Fruit fly (Drosophila melanogaster): ENCODE results near the gene Sfp33A2.

The Sfp33A2 gene

dm6 chr2L:11808327-11808701 lies 29.2 kb upstream of the Sfp33A2 start:
- TF ChIP-seq Pif1B (GFP tag; optimal IDR thresholded peaks at IDR 0.05) = no peak
- TF ChIP-seq CG34367 (tag; optimal IDR thresholded peaks at IDR 0.05) = no peak
- TF ChIP-seq EcR (GFP tag; optimal IDR thresholded peaks at IDR 0.05) = no peak
- TF ChIP-seq Ets98B (GFP tag; IDR thresholded peaks at IDR 0.05) = no peak
- TF ChIP-seq CG4496 (GFP tag; IDR thresholded peaks at IDR 0.05) = no peak
- no peak for TF ChIP-seq CG9948 (tag; optimal IDR thresholded peaks at IDR 0.05)
- TF ChIP-seq Snoo (tag; optimal IDR thresholded peaks at IDR 0.05) = no peak
- TF ChIP-seq Pif1A (GFP tag; optimal IDR thresholded peaks at IDR 0.05) = no peak
- no peak for TF ChIP-seq CG32121 (GFP tag; IDR thresholded peaks at IDR 0.05)
- TF ChIP-seq CG14655 (GFP tag; optimal IDR thresholded peaks at IDR 0.05) = no peak
- no peak for TF ChIP-seq CG15710 (tag; optimal IDR thresholded peaks at IDR 0.05)
- TF ChIP-seq CG13204 (GFP tag; optimal IDR thresholded peaks at IDR 0.05) = no peak
- no peak for TF ChIP-seq gl (tag; optimal IDR thresholded peaks at IDR 0.05)
- no peak for TF ChIP-seq fd96Ca (GFP tag; IDR thresholded peaks at IDR 0.05)
- TF ChIP-seq CG10348 (GFP tag; IDR thresholded peaks at IDR 0.05) = no peak

DNA sequence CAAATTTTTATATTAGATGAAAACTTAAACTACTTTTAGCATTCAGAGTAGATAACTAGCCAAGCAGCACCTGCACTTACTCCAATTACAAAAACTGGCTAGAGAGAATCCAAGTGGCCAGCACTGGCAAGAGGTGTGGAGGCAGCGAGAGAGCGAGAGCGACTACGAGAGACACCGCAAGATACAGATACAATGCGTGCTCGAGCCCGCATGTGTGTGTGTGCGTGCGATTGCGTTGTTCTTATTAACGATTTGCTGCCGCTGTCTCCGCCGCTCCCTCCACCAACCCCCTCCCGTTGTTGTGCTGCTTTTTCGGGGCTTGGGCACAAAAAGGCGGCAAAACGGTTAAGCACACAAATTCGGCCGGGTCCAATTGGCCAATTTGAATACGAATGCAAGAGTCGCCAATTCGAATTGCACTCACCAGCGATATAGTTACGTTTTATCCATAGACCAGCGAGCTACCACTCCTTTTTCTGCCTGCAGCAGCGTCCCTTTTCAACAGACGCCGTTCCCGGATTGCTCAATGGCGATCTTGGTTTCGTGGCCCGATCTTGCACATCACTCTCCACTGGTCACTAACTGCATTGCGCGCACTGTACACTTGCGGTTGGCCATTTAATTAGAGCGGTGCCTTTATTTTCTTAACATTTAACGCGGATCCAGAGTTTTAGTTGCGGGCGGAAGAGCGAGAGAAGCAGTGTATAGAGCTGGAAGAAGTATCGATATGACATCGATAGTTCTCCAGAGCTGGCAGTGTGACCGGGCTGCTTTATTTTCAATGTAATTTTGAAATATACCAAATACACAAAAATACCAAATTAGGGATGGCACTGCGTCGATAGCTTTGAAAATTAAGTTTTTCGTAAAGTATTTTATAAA lies 28.6 kb upstream of the Sfp33A2 start, which contains the start of gene crol:
Gene crol, minus strand, starts transcription at position 737 of the 882 bp plus-strand sequence.
- peak; percentile 9 for TF ChIP-seq EcR (GFP tag; optimal IDR thresholded peaks at IDR 0.05)
- TF ChIP-seq Pif1B (GFP tag; optimal IDR thresholded peaks at IDR 0.05) = no peak
- TF ChIP-seq D1 (tag; optimal IDR thresholded peaks at IDR 0.05) = peak; percentile 39
- TF ChIP-seq CG14655 (GFP tag; optimal IDR thresholded peaks at IDR 0.05) = no peak
- TF ChIP-seq CG8301 (tag; optimal IDR thresholded peaks at IDR 0.05) = no peak
- TF ChIP-seq CG15710 (tag; optimal IDR thresholded peaks at IDR 0.05) = no peak
- peak; percentile 84 for TF ChIP-seq CG13204 (GFP tag; optimal IDR thresholded peaks at IDR 0.05)
- TF ChIP-seq CG8159 (tag; optimal IDR thresholded peaks at IDR 0.05) = no peak
- no peak for TF ChIP-seq Pif1A (GFP tag; optimal IDR thresholded peaks at IDR 0.05)
- TF ChIP-seq rn (GFP tag; IDR thresholded peaks at IDR 0.05) = no peak
- peak; percentile 54 for TF ChIP-seq CG12605 (GFP tag; IDR thresholded peaks at IDR 0.05)
- peak; percentile 64; the same call in 1 of the 3 replicates for TF ChIP-seq fd96Ca (GFP tag; IDR thresholded peaks at IDR 0.05)
- no peak for TF ChIP-seq Snoo (tag; optimal IDR thresholded peaks at IDR 0.05)
- no peak for TF ChIP-seq gl (tag; optimal IDR thresholded peaks at IDR 0.05)
- TF ChIP-seq CG10348 (GFP tag; IDR thresholded peaks at IDR 0.05) = no peak
- no peak for TF ChIP-seq CG17806 (tag; optimal IDR thresholded peaks at IDR 0.05)
- peak; percentile 34; the same call in 1 of the 2 replicates for TF ChIP-seq CG32121 (GFP tag; IDR thresholded peaks at IDR 0.05)
- no peak for TF ChIP-seq CG34367 (tag; optimal IDR thresholded peaks at IDR 0.05)
- TF ChIP-seq CG4496 (GFP tag; IDR thresholded peaks at IDR 0.05) = peak; percentile 48; the same call in 1 of the 3 replicates
- TF ChIP-seq CG9948 (tag; optimal IDR thresholded peaks at IDR 0.05) = no peak
- peak; percentile 19; the same call in 1 of the 2 replicates for TF ChIP-seq Ets98B (GFP tag; IDR thresholded peaks at IDR 0.05)

dm6 chr2L:11809823-11810222 lies 27.7 kb upstream of the Sfp33A2 start:
- TF ChIP-seq CG34367 (tag; optimal IDR thresholded peaks at IDR 0.05) = no peak
- TF ChIP-seq CG13204 (GFP tag; optimal IDR thresholded peaks at IDR 0.05) = no peak
- no peak for TF ChIP-seq CG17806 (tag; optimal IDR thresholded peaks at IDR 0.05)
- no peak for TF ChIP-seq Ets98B (GFP tag; IDR thresholded peaks at IDR 0.05)
- TF ChIP-seq CG32121 (GFP tag; IDR thresholded peaks at IDR 0.05) = no peak

DNA sequence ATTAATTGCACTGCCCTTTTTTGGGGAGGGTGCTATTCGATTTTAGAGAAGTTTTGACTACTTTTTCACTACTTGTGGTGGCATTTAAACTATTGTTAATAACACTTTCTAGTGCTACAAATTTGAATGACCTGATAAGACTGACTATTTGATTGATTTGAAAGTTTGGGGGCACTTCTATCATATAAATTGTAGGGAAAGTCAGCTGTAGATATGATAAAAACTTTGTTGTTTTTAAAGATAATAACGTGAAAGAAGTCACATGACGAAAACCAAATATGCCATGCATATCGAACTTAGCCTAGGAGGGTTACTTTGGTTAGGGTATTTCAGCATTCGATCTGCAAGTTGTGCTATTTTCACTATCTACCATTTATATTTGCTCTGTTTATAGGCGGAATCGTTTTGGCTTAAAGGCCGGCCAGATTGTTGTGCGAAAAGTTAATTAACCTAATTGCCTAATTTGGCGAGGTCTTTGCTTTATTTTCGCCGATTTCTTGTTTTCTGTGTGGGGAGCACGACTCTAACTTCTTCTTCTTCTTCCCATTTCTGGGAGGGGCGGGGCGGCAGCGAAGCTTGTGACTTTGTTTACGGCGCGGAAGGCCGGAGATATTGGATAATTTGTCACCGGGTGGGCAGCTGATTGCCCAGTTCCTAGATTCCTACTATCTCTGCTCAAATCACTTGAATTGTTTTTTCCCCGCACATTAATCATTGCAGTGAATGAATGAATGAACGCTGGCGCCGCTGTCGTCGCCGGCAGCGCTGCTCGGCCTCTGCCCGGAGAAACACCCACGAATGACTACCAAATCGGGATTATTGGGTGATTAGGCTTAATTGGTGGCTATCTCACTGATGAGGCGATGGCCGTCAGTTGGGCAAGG lies 24.5 kb upstream of the Sfp33A2 start:
- TF ChIP-seq CG32121 (GFP tag; IDR thresholded peaks at IDR 0.05) (0 out of 2 replicates have a peak, but pooled peaks have one; percentile 13), Pif1B (GFP tag; optimal IDR thresholded peaks at IDR 0.05) (no peak), CG14655 (GFP tag; optimal IDR thresholded peaks at IDR 0.05) (peak; percentile 26), CG8301 (tag; optimal IDR thresholded peaks at IDR 0.05) (peak; percentile 18), D1 (tag; optimal IDR thresholded peaks at IDR 0.05) (no peak), rn (GFP tag; IDR thresholded peaks at IDR 0.05) (no peak), CG10348 (GFP tag; IDR thresholded peaks at IDR 0.05) (no peak), fd96Ca (GFP tag; IDR thresholded peaks at IDR 0.05) (no peak), CG15710 (tag; optimal IDR thresholded peaks at IDR 0.05) (no peak), Snoo (tag; optimal IDR thresholded peaks at IDR 0.05) (no peak), CG4496 (GFP tag; IDR thresholded peaks at IDR 0.05) (no peak), CG8159 (tag; optimal IDR thresholded peaks at IDR 0.05) (no peak), Pif1A (GFP tag; optimal IDR thresholded peaks at IDR 0.05) (no peak), CG13204 (GFP tag; optimal IDR thresholded peaks at IDR 0.05) (no peak)

dm6 chr2L:11813665-11814087 lies 23.8 kb upstream of the Sfp33A2 start, which contains the start of gene CycY:
Gene CycY, minus strand, starts transcription at chr2L:11813780.
- TF ChIP-seq CG4496 (GFP tag; IDR thresholded peaks at IDR 0.05) (no peak), CG8159 (tag; optimal IDR thresholded peaks at IDR 0.05) (peak; percentile 1)

All from whole organism, pupa.